Worm (Caenorhabditis elegans) whole organism, L1 larva: ENCODE data around the gene F11A5.13.

Experiments used
- C16A3.4 ChIP-seq: fragments of 150-350 bp; optimal IDR thresholded peaks from 2 replicates; lab custom pipeline; 2014; ENCODE audit warnings: missing biosample characterization, missing genetic modification characterization
- blmp-1 ChIP-seq: fragments of 150-350 bp; optimal IDR thresholded peaks from 2 replicates; lab custom pipeline; 2014; ENCODE audit warnings: missing biosample characterization, missing genetic modification characterization
- ceh-90 ChIP-seq: sonication (generic microtip); optimal IDR thresholded peaks from 2 replicates; lab custom pipeline; 2016; ENCODE audit warnings: missing genetic modification characterization, missing compliant biosample characterization
- elt-2 ChIP-seq: sonication (generic microtip); optimal IDR thresholded peaks from 2 replicates; lab custom pipeline; 2016; ENCODE audit warnings: missing genetic modification characterization, mild to moderate bottlenecking, inconsistent platforms, missing compliant biosample characterization, missing genetic modification reagents
- elt-3 ChIP-seq, 6 experiments: fragments of 150-350 bp in 1 of 6; sonication (generic microtip); optimal IDR thresholded peaks; 2 replicates each; lab custom pipeline; 2017 to 2018; ENCODE audit warnings: missing biosample characterization in 6 of 6, missing genetic modification characterization in 6 of 6, inconsistent platforms in 1 of 6
- fos-1 ChIP-seq: fragments of 150-350 bp; optimal IDR thresholded peaks from 2 replicates; lab custom pipeline; 2014; ENCODE audit warnings: missing biosample characterization, missing genetic modification characterization
- hpl-2 ChIP-seq: fragments of 150-350 bp; optimal IDR thresholded peaks from 2 replicates; lab custom pipeline; 2014; ENCODE audit warnings: missing biosample characterization, missing genetic modification reagents, missing genetic modification characterization
- irx-1 ChIP-seq: sonication (generic microtip); optimal IDR thresholded peaks from 2 replicates; lab custom pipeline; 2016; ENCODE audit warnings: missing genetic modification characterization, missing compliant biosample characterization
- isw-1 ChIP-seq: fragments of 200-800 bp; sonication (Bioruptor generic); IDR thresholded peaks from 2 replicates; pipeline ENCODE4 v1.3.6; 2022; ENCODE audit warnings: missing genetic modification characterization, missing compliant biosample characterization
- jun-1 ChIP-seq: fragments of 150-350 bp; optimal IDR thresholded peaks from 2 replicates; lab custom pipeline; 2014; ENCODE audit warnings: missing biosample characterization, missing genetic modification reagents, missing genetic modification characterization
- lin-14 ChIP-seq: fragments of 200-800 bp; sonication (Bioruptor generic); optimal IDR thresholded peaks from 2 replicates; lab custom pipeline; 2018; ENCODE audit warnings: mild to moderate bottlenecking, missing genetic modification characterization, moderate library complexity, missing compliant biosample characterization
- lin-15B ChIP-seq: fragments of 150-350 bp; sonication (generic microtip); optimal IDR thresholded peaks from 3 replicates; lab custom pipeline; 2014; ENCODE audit warnings: missing biosample characterization, missing genetic modification characterization
- lin-35 ChIP-seq, 2 experiments: fragments of 150-350 bp; optimal IDR thresholded peaks; 2 replicates each; lab custom pipeline; 2014; ENCODE audit warnings: missing biosample characterization in 2 of 2, missing genetic modification characterization in 2 of 2, missing genetic modification reagents in 2 of 2
- mab-9 ChIP-seq: fragments of 200-800 bp; sonication (Bioruptor generic); IDR thresholded peaks from 2 replicates; pipeline ENCODE4 v1.3.6; 2022; ENCODE audit warnings: missing genetic modification reagents, missing genetic modification characterization, missing compliant biosample characterization
- mef-2 ChIP-seq: fragments of 150-350 bp; optimal IDR thresholded peaks from 2 replicates; lab custom pipeline; 2014; ENCODE audit warnings: missing biosample characterization, missing genetic modification characterization
- mep-1 ChIP-seq: fragments of 150-350 bp; optimal IDR thresholded peaks from 2 replicates; lab custom pipeline; 2014; ENCODE audit warnings: missing biosample characterization, missing genetic modification characterization
- nhr-12 ChIP-seq: sonication (generic microtip); optimal IDR thresholded peaks from 2 replicates; lab custom pipeline; 2017; ENCODE audit warnings: missing biosample characterization, missing genetic modification characterization
- nhr-19 ChIP-seq: fragments of 200-800 bp; sonication (Bioruptor generic); conservative IDR thresholded peaks from 2 replicates; pipeline ENCODE4 v1.3.6; 2022; ENCODE audit warnings: missing genetic modification characterization, missing compliant biosample characterization
- nhr-20 ChIP-seq: sonication (generic microtip); optimal IDR thresholded peaks from 2 replicates; lab custom pipeline; 2016; ENCODE audit warnings: mild to moderate bottlenecking, missing genetic modification characterization, missing compliant biosample characterization
- nhr-47 ChIP-seq: sonication (generic microtip); optimal IDR thresholded peaks from 2 replicates; lab custom pipeline; 2016; ENCODE audit warnings: mild to moderate bottlenecking, missing genetic modification characterization, moderate library complexity, missing compliant biosample characterization
- nhr-71 ChIP-seq: sonication (generic microtip); optimal IDR thresholded peaks from 2 replicates; lab custom pipeline; 2016; ENCODE audit warnings: mild to moderate bottlenecking, missing genetic modification characterization, moderate library complexity, missing compliant biosample characterization
- nhr-84 ChIP-seq: sonication (generic microtip); optimal IDR thresholded peaks from 2 replicates; lab custom pipeline; 2017; ENCODE audit warnings: missing biosample characterization, missing genetic modification characterization
- nhr-90 ChIP-seq: sonication (generic microtip); optimal IDR thresholded peaks from 2 replicates; lab custom pipeline; 2016; ENCODE audit warnings: mild to moderate bottlenecking, missing genetic modification characterization, missing compliant biosample characterization; ENCODE audit not compliant: poor library complexity
- pax-3 ChIP-seq: fragments of 200-800 bp; sonication (Bioruptor generic); optimal IDR thresholded peaks from 2 replicates; lab custom pipeline; 2018; ENCODE audit warnings: mild to moderate bottlenecking, missing genetic modification characterization, moderate library complexity, missing compliant biosample characterization
- rnt-1 ChIP-seq: sonication (generic microtip); optimal IDR thresholded peaks from 2 replicates; lab custom pipeline; 2016; ENCODE audit warnings: mild to moderate bottlenecking, missing genetic modification characterization, moderate library complexity, missing compliant biosample characterization
- skn-1 ChIP-seq: fragments of 150-350 bp; optimal IDR thresholded peaks from 2 replicates; lab custom pipeline; 2014; ENCODE audit warnings: missing biosample characterization, missing genetic modification characterization
- snu-23 ChIP-seq: sonication (generic microtip); optimal IDR thresholded peaks from 2 replicates; lab custom pipeline; 2016; ENCODE audit warnings: missing genetic modification characterization, missing compliant biosample characterization
- sup-37 ChIP-seq: fragments of 200-800 bp; sonication (Bioruptor generic); optimal IDR thresholded peaks from 2 replicates; lab custom pipeline; 2018; ENCODE audit warnings: mild to moderate bottlenecking, missing genetic modification characterization, missing compliant biosample characterization
- tbx-2 ChIP-seq: sonication (generic microtip); optimal IDR thresholded peaks from 2 replicates; lab custom pipeline; 2016; ENCODE audit warnings: missing genetic modification characterization, missing compliant biosample characterization
- tlp-1 ChIP-seq: fragments of 150-350 bp; optimal IDR thresholded peaks from 2 replicates; lab custom pipeline; 2014; ENCODE audit warnings: missing biosample characterization, missing genetic modification characterization
- unc-62 ChIP-seq: fragments of 150-350 bp; optimal IDR thresholded peaks from 2 replicates; lab custom pipeline; 2014; ENCODE audit warnings: missing biosample characterization, missing genetic modification reagents, missing genetic modification characterization
- unc-86 ChIP-seq: sonication (generic microtip); optimal IDR thresholded peaks from 2 replicates; lab custom pipeline; 2016; ENCODE audit warnings: missing genetic modification characterization, missing compliant biosample characterization
- zag-1 ChIP-seq: fragments of 150-350 bp; optimal IDR thresholded peaks from 2 replicates; lab custom pipeline; 2014; ENCODE audit warnings: missing biosample characterization, missing genetic modification characterization
- ztf-11 ChIP-seq, 2 experiments: sonication (generic microtip); optimal IDR thresholded peaks; 2 replicates each; lab custom pipeline; 2016 to 2017; ENCODE audit warnings: missing genetic modification characterization in 2 of 2, missing biosample characterization in 1 of 2, missing compliant biosample characterization in 1 of 2
- ztf-4 ChIP-seq: fragments of 150-350 bp; optimal IDR thresholded peaks from 2 replicates; lab custom pipeline; 2014; ENCODE audit warnings: missing biosample characterization, missing genetic modification characterization

The F11A5.13 gene

DNA sequence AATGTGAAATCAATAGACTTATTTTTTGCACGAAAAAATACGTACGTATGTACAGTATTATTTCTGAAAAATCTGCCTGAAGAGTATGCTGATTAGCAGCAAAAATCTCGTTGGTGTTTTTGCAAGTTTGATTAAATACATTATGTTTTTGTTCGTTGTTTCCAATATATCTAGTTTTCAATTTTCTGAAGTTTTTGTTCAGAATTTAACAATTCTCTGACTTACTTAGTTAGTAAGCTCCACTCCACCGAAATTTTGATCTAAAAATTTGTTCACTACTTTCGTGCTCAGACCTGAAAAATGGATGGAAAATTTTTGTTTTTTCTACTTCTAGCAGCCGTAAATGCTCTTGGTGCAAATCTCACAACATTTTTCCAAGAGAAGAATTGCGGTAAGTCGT, 21.6 kb downstream of the F11A5.13 start, which contains the start of gene irld-26:
irld-26 (plus strand) TSS at position 301 of the 400 bp plus-strand sequence.
- TF ChIP-seq rnt-1 (tag; lab: Kevin White, UChicago) (no peak), snu-23 (no peak), nhr-71 (no peak), isw-1 (GFP tag; lab: Robert Waterston, UW) (no peak), jun-1 (tag; lab: Kevin White, UChicago) (no peak), unc-62 (no peak), sup-37 (GFP tag; lab: Kevin White, UChicago) (no peak), nhr-12 (tag; lab: Kevin White, UChicago) (no peak), fos-1 (tag; lab: Kevin White, UChicago) (no peak), skn-1 (no peak), zag-1 (tag; lab: Kevin White, UChicago) (no peak), hpl-2 (GFP tag; lab: Kevin White, UChicago) (no peak)

DNA sequence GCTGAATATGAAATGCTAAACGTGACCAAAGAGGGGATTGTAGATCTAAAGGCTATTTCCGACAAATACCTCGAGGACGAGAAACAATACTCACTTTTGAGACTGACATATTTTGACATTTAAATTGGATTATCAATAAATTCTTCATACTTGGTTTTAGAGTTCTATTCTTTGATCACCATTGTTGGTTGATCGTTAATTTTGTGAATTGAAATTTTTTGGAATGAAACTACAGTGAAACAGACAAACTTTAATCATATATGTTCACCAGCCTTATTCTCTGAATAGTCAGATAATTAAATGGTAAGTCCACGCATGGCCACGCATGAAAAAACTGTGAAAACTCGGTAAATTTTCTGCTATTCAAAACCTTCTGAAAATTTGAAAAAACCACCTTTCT, 23.9 kb downstream of the F11A5.13 start, which contains the start of gene F11A5.18:
F11A5.18 (plus strand) TSS at position 301 of the 400 bp plus-strand sequence.
- TF ChIP-seq snu-23 = no peak
- no peak for TF ChIP-seq lin-35 (GFP tag; optimal IDR thresholded peaks at IDR 0.05; lab: Kevin White, UChicago)
- TF ChIP-seq irx-1 = no peak
- TF ChIP-seq rnt-1 (tag; lab: Kevin White, UChicago) = no peak
- no peak for TF ChIP-seq ceh-90 (tag; lab: Kevin White, UChicago)

DNA sequence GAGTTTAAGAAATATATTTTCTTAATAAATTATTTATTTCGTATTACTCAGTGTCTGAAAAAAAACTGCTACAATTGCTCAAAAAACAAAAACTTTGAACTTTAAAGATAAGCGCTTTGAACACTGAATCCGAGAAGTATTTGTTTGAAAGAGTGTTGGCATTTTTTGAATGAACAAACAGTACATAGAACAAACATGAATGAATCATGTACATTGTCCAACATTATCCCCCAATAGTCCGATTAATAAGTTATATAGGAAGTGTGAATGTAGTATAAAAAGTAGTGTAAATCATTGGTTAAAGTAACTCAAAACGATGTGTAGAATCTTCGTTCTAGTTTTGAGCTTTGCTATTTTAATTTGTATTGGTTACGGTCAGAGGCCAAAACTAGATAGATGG, 24.8 kb downstream of the F11A5.13 start, which contains the start of gene F11A5.17:
F11A5.17 (plus strand) TSS at position 301 of the 400 bp plus-strand sequence.
- no peak for TF ChIP-seq nhr-47 (tag; lab: Kevin White, UChicago)
- no peak for TF ChIP-seq nhr-19 (GFP tag; lab: Robert Waterston, UW)
- no peak for TF ChIP-seq elt-2
- no peak for TF ChIP-seq mef-2 (tag; lab: Kevin White, UChicago)
- no peak for TF ChIP-seq lin-15B (tag; lab: Kevin White, UChicago)
- no peak for TF ChIP-seq nhr-20
- TF ChIP-seq nhr-84 (tag; lab: Kevin White, UChicago) = no peak

DNA sequence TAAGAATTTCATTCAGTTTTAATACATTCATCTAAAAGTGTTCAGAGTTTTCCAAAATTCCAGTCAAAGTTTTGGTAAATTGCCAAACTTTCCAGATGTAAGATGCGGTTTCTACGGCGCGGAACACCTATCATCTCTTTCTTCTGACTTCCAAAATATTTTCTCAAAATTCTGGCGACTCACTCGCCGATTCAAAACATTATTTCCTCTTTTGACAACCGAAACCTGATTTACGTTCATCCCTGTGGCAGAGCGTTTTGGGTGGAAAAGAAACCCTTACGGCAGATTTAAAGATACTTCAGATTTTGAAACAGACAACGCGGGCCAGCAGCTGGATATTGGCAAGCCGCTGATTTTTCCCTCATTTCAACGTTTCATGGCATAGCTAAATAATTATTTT, 28.5 kb downstream of the F11A5.13 start, which contains the start of gene F11A5.5:
F11A5.5 (plus strand) TSS at position 301 of the 400 bp plus-strand sequence.
- no peak for TF ChIP-seq elt-2
- TF ChIP-seq, all 84 proteins: peak for 0

DNA sequence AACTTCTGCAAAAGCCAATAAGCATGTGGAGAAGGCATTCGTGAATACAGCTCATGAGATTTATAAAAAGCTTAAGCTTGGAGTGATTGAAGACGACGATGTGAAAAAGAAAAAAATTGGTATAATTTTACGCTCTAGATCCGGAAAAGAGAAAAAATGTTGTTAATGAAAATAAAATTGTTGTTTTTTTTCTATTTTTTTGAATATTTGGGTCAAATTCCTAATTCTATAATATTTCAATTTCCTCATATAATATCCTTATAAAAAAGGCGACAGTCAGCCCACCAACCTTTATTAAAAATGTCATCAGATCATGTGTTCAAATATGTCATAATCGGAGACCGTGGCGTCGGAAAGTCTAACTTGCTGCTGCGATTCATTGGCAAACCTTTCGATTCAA, 31.1 kb downstream of the F11A5.13 start, which contains the start of gene rabr-3:
rabr-3 (plus strand) TSS at position 301 of the 400 bp plus-strand sequence.
- TF ChIP-seq lin-14 (no peak), mab-9 (GFP tag; lab: Robert Waterston, UW) (no peak), C16A3.4 (tag; lab: Kevin White, UChicago) (no peak), unc-86 (no peak), nhr-47 (tag; lab: Kevin White, UChicago) (no peak), tlp-1 (no peak), tbx-2 (tag; lab: Kevin White, UChicago) (no peak), ceh-90 (tag; lab: Kevin White, UChicago) (no peak), skn-1 (no peak), nhr-90 (tag; lab: Kevin White, UChicago) (no peak), blmp-1 (no peak), sup-37 (GFP tag; lab: Kevin White, UChicago) (no peak), mep-1 (no peak), pax-3 (tag; lab: Kevin White, UChicago) (no peak), ztf-11 (tag; optimal IDR thresholded peaks at IDR 0.05; lab: Kevin White, UChicago) (no peak)

DNA sequence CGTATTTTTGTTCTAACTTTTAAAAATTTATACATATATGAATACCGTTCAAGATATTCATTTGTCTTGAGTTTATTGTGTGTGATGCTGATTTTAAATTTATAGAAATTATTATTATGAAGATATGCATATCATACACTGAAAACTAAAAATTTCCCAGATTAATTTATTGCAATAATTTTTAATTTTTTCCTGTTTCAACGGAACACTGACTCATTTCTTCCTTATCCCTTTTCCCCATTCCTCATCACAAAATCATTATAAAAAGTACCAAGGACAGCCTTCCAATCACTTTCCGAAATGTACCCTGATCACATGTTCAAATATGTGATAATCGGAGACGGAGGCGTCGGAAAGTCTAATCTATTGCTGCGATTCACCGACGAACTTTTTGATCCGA, 31.8 kb downstream of the F11A5.13 start, which contains the start of gene rabr-4:
rabr-4 (plus strand) TSS at position 301 of the 400 bp plus-strand sequence.
- TF ChIP-seq blmp-1 (peak; percentile 46), elt-3 (tag; optimal IDR thresholded peaks at IDR 0.05; lab: Kevin White, UChicago) (peak in 1 of 6 experiments; percentile 20), ztf-4 (tag; lab: Kevin White, UChicago) (no peak)
